Worm (Caenorhabditis elegans) whole organism, young adult: ENCODE data around the gene T28H10.1.

Source experiments
- Y53F4B.3 ChIP-seq: fragments of 200-800 bp; sonication (Bioruptor generic); IDR thresholded peaks from 2 replicates; pipeline ENCODE4 v1.3.6; 2022; ENCODE audit warnings: missing genetic modification reagents, missing genetic modification characterization, missing compliant biosample characterization
- lin-35 ChIP-seq, 3 experiments: fragments of 150-350 bp in 2 of 3; sonication (generic microtip) in 1 of 3; optimal IDR thresholded peaks; 2 replicates each; lab custom pipeline; 2014 to 2018; ENCODE audit warnings: missing biosample characterization in 3 of 3, missing genetic modification characterization in 3 of 3, missing genetic modification reagents in 3 of 3
- pha-4 ChIP-seq: fragments of 150-350 bp; sonication (generic microtip); optimal IDR thresholded peaks from 2 replicates; lab custom pipeline; 2014; ENCODE audit warnings: missing biosample characterization, missing genetic modification reagents, missing genetic modification characterization
- snpc-4 ChIP-seq, 5 experiments: fragments of 150-350 bp in 1 of 5; sonication (generic microtip) in 4 of 5; optimal IDR thresholded peaks; 2 replicates each; lab custom pipeline; 2014 to 2018; ENCODE audit warnings: missing genetic modification characterization in 5 of 5, missing biosample characterization in 3 of 5, antibody characterized with exemption in 2 of 5, mild to moderate bottlenecking in 2 of 5, missing compliant biosample characterization in 2 of 5, missing genotype in 2 of 5, moderate library complexity in 2 of 5, missing genetic modification reagents in 1 of 5
- unc-62 ChIP-seq: fragments of 150-350 bp; optimal IDR thresholded peaks from 2 replicates; lab custom pipeline; 2014; ENCODE audit warnings: missing biosample characterization, missing genetic modification reagents, missing genetic modification characterization
- ztf-18 ChIP-seq: sonication (generic microtip); optimal IDR thresholded peaks from 2 replicates; lab custom pipeline; 2016; ENCODE audit warnings: missing genotype, mild to moderate bottlenecking, missing genetic modification characterization, missing compliant biosample characterization

- TF ChIP-seq unc-62 (no peak), pha-4 (no peak), ztf-18 (tag; lab: Kevin White, UChicago) (no peak), snpc-4 (GFP tag; optimal IDR thresholded peaks at IDR 0.05; lab: Kevin White, UChicago) (no peak), snpc-4 (tag; optimal IDR thresholded peaks at IDR 0.05; lab: Kevin White, UChicago) (no peak), Y53F4B.3 (GFP tag; lab: Robert Waterston, UW) (no peak), lin-35 (GFP tag; optimal IDR thresholded peaks at IDR 0.05; lab: Kevin White, UChicago) (no peak)
These were observed 25.5 kb upstream of the T28H10.1 start, which contains the start of gene atn-1 for ce11 chrV:12478111-12478510.
